Fruit fly (Drosophila melanogaster) whole organism, prepupa: ENCODE results near the gene CG13046.

Experiments
- Blimp-1 ChIP-seq: fragments of 200-800 bp; sonication (Bioruptor generic); optimal IDR thresholded peaks from 3 replicates; lab custom pipeline; 2017; ENCODE audit warnings: missing biosample characterization, missing genetic modification characterization, mild to moderate bottlenecking, moderate library complexity, missing genetic modification reagents
- CG10669 ChIP-seq: fragments of 200-800 bp; sonication (Bioruptor generic); optimal IDR thresholded peaks from 3 replicates; lab custom pipeline; 2018; ENCODE audit warnings: missing biosample characterization, mild to moderate bottlenecking, missing genetic modification characterization, moderate library complexity
- CG11762 ChIP-seq: fragments of 200-800 bp; sonication (Bioruptor generic); optimal IDR thresholded peaks from 3 replicates; lab custom pipeline; 2016; ENCODE audit warnings: missing biosample characterization, missing genetic modification characterization; ENCODE audit not compliant: insufficient read depth
- CG11902 ChIP-seq: fragments of 200-800 bp; sonication (Bioruptor generic); optimal IDR thresholded peaks from 3 replicates; lab custom pipeline; 2016; ENCODE audit warnings: missing biosample characterization, missing genetic modification characterization
- CG15336 ChIP-seq: fragments of 200-800 bp; sonication (Bioruptor generic); IDR thresholded peaks from 2 replicates; pipeline ENCODE4 v1.3.6; 2022; ENCODE audit warnings: missing biosample characterization, missing genetic modification characterization
- CG1621 ChIP-seq: fragments of 200-800 bp; sonication (Bioruptor generic); optimal IDR thresholded peaks from 3 replicates; lab custom pipeline; 2018; ENCODE audit warnings: missing biosample characterization, mild to moderate bottlenecking, missing genetic modification characterization
- CG3032 ChIP-seq: fragments of 200-800 bp; optimal IDR thresholded peaks from 2 replicates; lab custom pipeline; 2019; ENCODE audit warnings: missing biosample characterization, mild to moderate bottlenecking, missing genetic modification characterization, moderate library complexity
- CG32006 ChIP-seq: fragments of 200-800 bp; sonication (Bioruptor generic); optimal IDR thresholded peaks from 3 replicates; lab custom pipeline; 2017; ENCODE audit warnings: missing biosample characterization, mild to moderate bottlenecking, missing genetic modification characterization
- CG3919 ChIP-seq: fragments of 200-800 bp; sonication (Bioruptor generic); optimal IDR thresholded peaks from 3 replicates; lab custom pipeline; 2016; ENCODE audit warnings: missing biosample characterization, missing genetic modification characterization
- CG4318 ChIP-seq: fragments of 200-800 bp; sonication (Bioruptor generic); optimal IDR thresholded peaks from 3 replicates; lab custom pipeline; 2017; ENCODE audit warnings: missing biosample characterization, mild to moderate bottlenecking, missing genetic modification characterization
- CG6163 ChIP-seq: fragments of 200-800 bp; sonication (Bioruptor generic); IDR thresholded peaks from 3 replicates; pipeline ENCODE4 v1.3.6; 2022; ENCODE audit warnings: missing biosample characterization, missing genetic modification characterization
- CG6276 ChIP-seq: fragments of 200-800 bp; sonication (Bioruptor generic); optimal IDR thresholded peaks from 2 replicates; lab custom pipeline; 2017; ENCODE audit warnings: missing biosample characterization, mild to moderate bottlenecking, missing genetic modification characterization
- CG6808 ChIP-seq: fragments of 200-800 bp; sonication (Bioruptor generic); optimal IDR thresholded peaks from 3 replicates; lab custom pipeline; 2017; ENCODE audit warnings: missing biosample characterization, missing genetic modification characterization, mild to moderate bottlenecking, moderate library complexity, missing genetic modification reagents
- CG6854 ChIP-seq: fragments of 200-800 bp; sonication (Bioruptor generic); optimal IDR thresholded peaks from 2 replicates; lab custom pipeline; 2017; ENCODE audit warnings: missing biosample characterization, mild to moderate bottlenecking, missing genetic modification characterization
- CG7368 ChIP-seq: fragments of 200-800 bp; sonication (Bioruptor generic); optimal IDR thresholded peaks from 3 replicates; lab custom pipeline; 2016; ENCODE audit warnings: missing biosample characterization, missing genetic modification characterization
- CG8119 ChIP-seq: fragments of 200-800 bp; sonication (Bioruptor generic); IDR thresholded peaks from 3 replicates; pipeline ENCODE4 v1.3.6; 2022; ENCODE audit warnings: missing biosample characterization, missing genetic modification characterization
- CG8319 ChIP-seq: fragments of 200-800 bp; sonication (Bioruptor generic); optimal IDR thresholded peaks from 3 replicates; lab custom pipeline; 2016; ENCODE audit warnings: missing biosample characterization, missing genetic modification characterization
- Eip78C ChIP-seq: fragments of 200-800 bp; sonication (Bioruptor generic); peaks from one replicate; lab custom pipeline; 2016; ENCODE audit warnings: missing biosample characterization, missing genetic modification characterization
- Eip93F ChIP-seq: fragments of 200-800 bp; sonication (Bioruptor generic); optimal IDR thresholded peaks from 2 replicates; lab custom pipeline; 2016; ENCODE audit warnings: missing biosample characterization, mild to moderate bottlenecking, missing genetic modification characterization
- Ets21C ChIP-seq: fragments of 200-800 bp; sonication (Bioruptor generic); optimal IDR thresholded peaks from 3 replicates; lab custom pipeline; 2016; ENCODE audit warnings: missing biosample characterization, missing genetic modification characterization
- Ets96B ChIP-seq: fragments of 200-800 bp; optimal IDR thresholded peaks from 2 replicates; lab custom pipeline; 2019; ENCODE audit warnings: missing biosample characterization, mild to moderate bottlenecking, missing genetic modification characterization, moderate library complexity
- Gug ChIP-seq: fragments of 200-800 bp; sonication (Bioruptor generic); IDR thresholded peaks from 2 replicates; pipeline ENCODE4 v1.3.6; 2022; ENCODE audit warnings: missing biosample characterization, missing genetic modification characterization
- Hr38 ChIP-seq: sonication (Bioruptor generic); optimal IDR thresholded peaks from 2 replicates; lab custom pipeline; 2016; ENCODE audit warnings: missing biosample characterization, missing genetic modification characterization
- Hr39 ChIP-seq: fragments of 200-800 bp; sonication (Bioruptor generic); optimal IDR thresholded peaks from 2 replicates; lab custom pipeline; 2016; ENCODE audit warnings: missing biosample characterization, missing genetic modification characterization
- Hr4 ChIP-seq: fragments of 200-800 bp; sonication (Bioruptor generic); optimal IDR thresholded peaks from 3 replicates; lab custom pipeline; 2016; ENCODE audit warnings: missing biosample characterization, missing genetic modification characterization
- Lpt ChIP-seq: fragments of 200-800 bp; sonication (Bioruptor generic); optimal IDR thresholded peaks from 3 replicates; lab custom pipeline; 2016; ENCODE audit warnings: missing biosample characterization, missing genetic modification characterization
- Met ChIP-seq: fragments of 200-800 bp; sonication (Bioruptor generic); optimal IDR thresholded peaks from 3 replicates; lab custom pipeline; 2016; ENCODE audit warnings: missing biosample characterization, missing genetic modification characterization
- Sox102F ChIP-seq: fragments of 200-800 bp; sonication (Bioruptor generic); optimal IDR thresholded peaks from 2 replicates; lab custom pipeline; 2016; ENCODE audit warnings: missing biosample characterization, mild to moderate bottlenecking, missing genetic modification characterization
- Sox15 ChIP-seq: fragments of 200-800 bp; sonication (Bioruptor generic); optimal IDR thresholded peaks from 3 replicates; lab custom pipeline; 2016; ENCODE audit warnings: missing biosample characterization, missing genetic modification characterization
- achi ChIP-seq: fragments of 200-800 bp; sonication (Bioruptor generic); optimal IDR thresholded peaks from 3 replicates; lab custom pipeline; 2016; ENCODE audit warnings: missing biosample characterization, missing genetic modification characterization
- dac ChIP-seq: fragments of 200-800 bp; sonication (Bioruptor generic); optimal IDR thresholded peaks from 2 replicates; lab custom pipeline; 2017; ENCODE audit warnings: missing biosample characterization, mild to moderate bottlenecking, missing genetic modification characterization
- dsx ChIP-seq: fragments of 200-800 bp; optimal IDR thresholded peaks from 3 replicates; lab custom pipeline; 2019; ENCODE audit warnings: missing biosample characterization, mild to moderate bottlenecking, missing genetic modification characterization, moderate library complexity; ENCODE audit not compliant: poor library complexity, severe bottlenecking
- esn ChIP-seq: fragments of 200-800 bp; sonication (Bioruptor generic); optimal IDR thresholded peaks from 2 replicates; lab custom pipeline; 2016; ENCODE audit warnings: missing biosample characterization, mild to moderate bottlenecking, missing genetic modification characterization, moderate library complexity
- fd59A ChIP-seq: fragments of 200-800 bp; sonication (Bioruptor generic); optimal IDR thresholded peaks from 2 replicates; lab custom pipeline; 2017; ENCODE audit warnings: missing biosample characterization, mild to moderate bottlenecking, missing genetic modification characterization, missing genetic modification reagents
- fd85E ChIP-seq: fragments of 200-800 bp; sonication (Bioruptor generic); optimal IDR thresholded peaks from 3 replicates; lab custom pipeline; 2016; ENCODE audit warnings: missing biosample characterization, missing genetic modification characterization
- lz ChIP-seq: fragments of 200-800 bp; sonication (Bioruptor generic); optimal IDR thresholded peaks from 3 replicates; lab custom pipeline; 2016; ENCODE audit warnings: missing biosample characterization, missing genetic modification characterization
- net ChIP-seq: fragments of 200-800 bp; sonication (Bioruptor generic); optimal IDR thresholded peaks from 3 replicates; lab custom pipeline; 2016; ENCODE audit warnings: missing biosample characterization, missing genetic modification characterization
- pdm3 ChIP-seq: fragments of 200-800 bp; sonication (Bioruptor generic); optimal IDR thresholded peaks from 3 replicates; lab custom pipeline; 2016; ENCODE audit warnings: missing biosample characterization, missing genetic modification characterization
- salr ChIP-seq, 2 experiments: fragments of 200-800 bp; sonication (Bioruptor generic); optimal IDR thresholded peaks; 3 replicates each; lab custom pipeline; 2016 to 2018; ENCODE audit warnings: missing biosample characterization in 2 of 2, missing genetic modification characterization in 2 of 2, mild to moderate bottlenecking in 1 of 2
- svp ChIP-seq: fragments of 200-800 bp; sonication (Bioruptor generic); peaks from one replicate; lab custom pipeline; 2016; ENCODE audit warnings: missing biosample characterization, missing genetic modification characterization
- topi ChIP-seq: fragments of 200-800 bp; sonication (Bioruptor generic); optimal IDR thresholded peaks from 3 replicates; lab custom pipeline; 2016; ENCODE audit warnings: missing biosample characterization, missing genetic modification characterization
- vri ChIP-seq: fragments of 200-800 bp; sonication (Bioruptor generic); optimal IDR thresholded peaks from 3 replicates; lab custom pipeline; 2016; ENCODE audit warnings: missing biosample characterization, mild to moderate bottlenecking, missing genetic modification characterization

CG13046 gene

DNA sequence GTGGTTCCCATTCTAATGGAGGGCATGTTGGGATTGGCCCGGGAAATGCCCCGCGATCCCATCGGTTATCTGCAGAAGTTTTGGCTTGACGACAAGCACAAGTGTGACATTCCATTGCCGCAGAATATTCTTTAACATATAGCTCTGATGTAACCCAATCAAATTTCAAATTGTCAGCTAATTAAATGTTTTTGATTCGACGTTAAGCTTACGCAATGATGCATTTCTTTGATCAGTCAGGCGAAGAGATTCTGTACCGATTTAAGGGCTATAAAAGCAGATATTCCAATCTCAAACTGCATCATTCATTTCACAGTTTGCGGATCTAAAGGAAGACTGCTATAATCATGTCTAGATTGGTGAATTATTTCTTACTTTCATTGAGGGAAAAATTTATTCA, 43.4 kb upstream of the CG13046 start, which contains the start of gene retinin:
retinin (plus strand) TSS at position 301 of the 400 bp plus-strand sequence.
- TF ChIP-seq CG8119 (GFP tag; lab: Robert Waterston, UW) (no peak), CG6854 (GFP tag; lab: Kevin White, UChicago) (no peak), CG3032 (tag; lab: Kevin White, UChicago) (no peak), Ets21C (no peak), CG3919 (no peak)

DNA sequence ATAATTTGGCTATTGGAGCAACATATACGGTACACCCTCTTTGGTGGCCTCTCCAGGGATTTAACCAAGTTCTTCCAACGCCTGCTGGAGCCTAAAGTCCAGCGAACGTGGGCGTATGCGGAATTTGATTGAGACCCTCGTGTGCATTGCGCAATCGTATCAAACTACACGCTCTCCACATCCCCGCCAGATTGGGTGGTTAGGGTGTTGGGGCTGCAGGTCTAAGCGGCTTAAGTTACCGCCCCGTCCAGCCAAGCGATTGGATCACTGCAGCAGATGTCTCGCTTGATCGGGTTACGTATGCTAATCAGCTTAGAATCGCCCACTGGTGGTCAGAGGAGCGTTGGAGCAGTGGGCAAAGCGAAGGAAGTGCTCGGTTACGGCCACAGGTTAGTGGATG, 42.5 kb upstream of the CG13046 start, which contains the start of gene CG33060:
CG33060 (plus strand) TSS at position 301 of the 400 bp plus-strand sequence.
- TF ChIP-seq Hr38 (no peak), Sox15 (GFP tag; lab: Kevin White, UChicago) (no peak), CG10669 (GFP tag; lab: Kevin White, UChicago) (no peak), fd59A (no peak), Gug (GFP tag; lab: Robert Waterston, UW) (no peak), CG3032 (tag; lab: Kevin White, UChicago) (no peak), Hr39 (GFP tag; lab: Kevin White, UChicago) (no peak), lz (GFP tag; lab: Kevin White, UChicago) (no peak), dsx (GFP tag; lab: Kevin White, UChicago) (no peak)

DNA sequence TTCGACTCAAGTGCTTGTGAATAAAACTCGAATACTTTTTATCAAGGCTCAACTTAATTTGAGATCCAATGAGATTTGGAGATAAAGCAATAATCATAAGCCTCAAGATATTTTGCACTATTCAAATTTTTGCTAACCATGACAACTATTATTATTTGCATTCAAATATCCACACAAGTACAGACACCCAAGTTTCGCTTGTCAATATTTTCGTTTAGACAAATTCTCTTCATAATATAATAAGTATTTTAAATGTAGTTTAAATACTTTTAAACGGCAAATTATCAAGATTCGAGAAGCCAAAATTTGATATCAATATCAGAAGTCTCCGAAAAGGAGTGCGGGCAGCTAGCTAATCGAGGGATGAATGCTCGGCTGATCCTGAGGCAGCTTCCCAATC, 41.3 kb upstream of the CG13046 start, which contains the start of gene CG33061:
CG33061 (plus strand) TSS at position 301 of the 400 bp plus-strand sequence.
- TF ChIP-seq Met: no peak
- no peak for TF ChIP-seq CG7368 (GFP tag; lab: Kevin White, UChicago)
- TF ChIP-seq vri: no peak
- no peak for TF ChIP-seq Sox102F
- TF ChIP-seq CG4318 (GFP tag; lab: Kevin White, UChicago): no peak
- no peak for TF ChIP-seq fd85E (GFP tag; lab: Kevin White, UChicago)
- TF ChIP-seq Eip78C: no peak
- TF ChIP-seq dac: no peak
- TF ChIP-seq lz (GFP tag; lab: Kevin White, UChicago): no peak

DNA sequence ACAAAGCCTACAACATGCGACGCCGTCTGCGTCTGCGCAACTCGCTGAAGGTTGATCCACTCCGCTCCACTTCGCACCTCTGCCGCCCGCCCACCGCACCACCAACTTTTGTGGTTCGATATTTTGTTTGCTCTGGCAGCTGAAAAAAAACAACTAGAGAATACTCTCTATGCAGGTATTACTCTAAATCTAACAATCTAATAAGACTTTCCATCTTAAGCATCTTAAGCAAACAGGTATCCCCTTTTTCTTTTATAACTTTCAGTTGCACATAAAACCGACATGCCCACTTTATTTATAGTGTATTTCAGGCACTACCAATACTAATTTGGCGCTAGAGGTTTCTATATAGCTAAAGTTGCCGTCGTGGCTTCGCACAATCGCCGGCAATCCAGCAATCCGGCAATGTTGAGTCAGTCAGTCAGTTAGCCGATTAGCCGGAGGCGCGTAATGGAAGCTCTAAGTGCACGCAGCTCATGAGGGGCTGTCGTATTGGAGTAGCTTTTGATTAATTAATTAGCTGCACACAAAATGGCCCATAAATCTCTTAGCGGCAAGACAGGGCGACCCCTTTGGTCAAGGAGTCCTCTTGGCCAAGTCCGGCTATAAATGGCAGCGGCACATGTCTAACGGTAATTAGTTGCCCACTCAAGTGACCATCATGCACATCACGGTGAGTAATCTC, 40.1 kb upstream of the CG13046 start, which contains the start of gene CG13058:
CG13058 (plus strand) TSS at position 635 of the 685 bp plus-strand sequence.
- TF ChIP-seq CG7368 (GFP tag; lab: Kevin White, UChicago) (no peak), CG6808 (GFP tag; lab: Kevin White, UChicago) (peak; percentile 40), CG4318 (GFP tag; lab: Kevin White, UChicago) (peak; percentile 78), topi (GFP tag; lab: Kevin White, UChicago) (no peak), Ets21C (no peak), CG3032 (tag; lab: Kevin White, UChicago) (peak; percentile 32), CG32006 (peak; percentile 85), svp (GFP tag; lab: Kevin White, UChicago) (no peak), net (GFP tag; lab: Kevin White, UChicago) (peak; percentile 72), salr (GFP tag; optimal IDR thresholded peaks at IDR 0.05; lab: Kevin White, UChicago) (peak; percentile 42 to 64), Sox102F (no peak), Hr4 (peak; percentile 85), Eip93F (GFP tag; lab: Kevin White, UChicago) (no peak), achi (GFP tag; lab: Kevin White, UChicago) (peak; percentile 61), fd59A (peak; percentile 61), CG6163 (GFP tag; lab: Robert Waterston, UW) (0 out of 3 replicates have a peak, but pooled peaks have one; percentile 42), Sox15 (GFP tag; lab: Kevin White, UChicago) (no peak), dac (peak; percentile 35), CG1621 (tag; lab: Kevin White, UChicago) (peak; percentile 15), CG11902 (GFP tag; lab: Kevin White, UChicago) (no peak), pdm3 (GFP tag; lab: Kevin White, UChicago) (peak; percentile 73), fd85E (GFP tag; lab: Kevin White, UChicago) (no peak), CG3919 (peak; percentile 44), Blimp-1 (GFP tag; lab: Kevin White, UChicago) (no peak), CG8319 (no peak), esn (GFP tag; lab: Kevin White, UChicago) (no peak), Lpt (peak; percentile 65), vri (no peak), Ets96B (tag; lab: Kevin White, UChicago) (peak; percentile 71), CG11762 (GFP tag; lab: Kevin White, UChicago) (peak; percentile 43), dsx (GFP tag; lab: Kevin White, UChicago) (no peak), CG6854 (GFP tag; lab: Kevin White, UChicago) (no peak), CG6276 (GFP tag; lab: Kevin White, UChicago) (peak; percentile 79), CG15336 (GFP tag; lab: Robert Waterston, UW) (peak; percentile 93)
